Fruit fly (Drosophila melanogaster): ENCODE results near the gene Afti.

Afti gene

dm6 chr3R:14357405-14357804, 30.9 kb upstream of the Afti start (continued):
- TF ChIP-seq CG13296 (GFP tag; optimal IDR thresholded peaks at IDR 0.05), result peak; percentile 17
- TF ChIP-seq Taf1 (GFP tag; IDR thresholded peaks at IDR 0.05), result no peak
- no peak for TF ChIP-seq Dip2 (GFP tag; IDR thresholded peaks at IDR 0.05)
- TF ChIP-seq odd (GFP tag; optimal IDR thresholded peaks at IDR 0.05), result no peak
- no peak for TF ChIP-seq CG4282 (GFP tag; optimal IDR thresholded peaks at IDR 0.05)
- peak; percentile 44; the same call in 1 of the 2 replicates for TF ChIP-seq CG9215 (GFP tag; IDR thresholded peaks at IDR 0.05)
- no peak for TF ChIP-seq danr (GFP tag; IDR thresholded peaks at IDR 0.05)
- TF ChIP-seq Atf3 (GFP tag; optimal IDR thresholded peaks at IDR 0.05), result no peak
- no peak for TF ChIP-seq CG10654 (GFP tag; optimal IDR thresholded peaks at IDR 0.05)
- no peak for TF ChIP-seq CG9876 (GFP tag; optimal IDR thresholded peaks at IDR 0.05)
- no peak for TF ChIP-seq CG15601 (tag; optimal IDR thresholded peaks at IDR 0.05)
- TF ChIP-seq D19B (GFP tag; optimal IDR thresholded peaks at IDR 0.05), result no peak
- TF ChIP-seq jumu (GFP tag; optimal IDR thresholded peaks at IDR 0.05), result no peak
- peak; percentile 36 for TF ChIP-seq ind (GFP tag; optimal IDR thresholded peaks at IDR 0.05)
- TF ChIP-seq CG11247 (GFP tag; IDR thresholded peaks at IDR 0.05), result peak; percentile 51; the same call in 1 of the 2 replicates
- no peak for TF ChIP-seq bbx (GFP tag; IDR thresholded peaks at IDR 0.05; ENCODE audit: partially characterized antibody)
- no peak for TF ChIP-seq tio (GFP tag; optimal IDR thresholded peaks at IDR 0.05)
- peak; percentile 49 for TF ChIP-seq CG15269 (tag; optimal IDR thresholded peaks at IDR 0.05)
- TF ChIP-seq Atf-2 (GFP tag; optimal IDR thresholded peaks at IDR 0.05), result no peak
- no peak for TF ChIP-seq her (GFP tag; optimal IDR thresholded peaks at IDR 0.05)
- peak; percentile 51 for TF ChIP-seq slbo (GFP tag; IDR thresholded peaks at IDR 0.05)
- peak; percentile 26 for TF ChIP-seq CG17829 (tag; optimal IDR thresholded peaks at IDR 0.05)
- no peak for TF ChIP-seq Eip74EF (GFP tag; optimal IDR thresholded peaks at IDR 0.05)
- peak; percentile 11; the same call in 1 of the 2 replicates for TF ChIP-seq Atf6 (GFP tag; IDR thresholded peaks at IDR 0.05)
- TF ChIP-seq CG31441 (GFP tag; IDR thresholded peaks at IDR 0.05), result peak; percentile 40; the same call in 1 of the 2 replicates
- peak; percentile 44 for TF ChIP-seq D19A (tag; optimal IDR thresholded peaks at IDR 0.05)
- no peak for TF ChIP-seq CG17912 (GFP tag; optimal IDR thresholded peaks at IDR 0.05)
- no peak for TF ChIP-seq CG9609 (GFP tag; optimal IDR thresholded peaks at IDR 0.05)
- no peak for TF ChIP-seq Stat92E (GFP tag; optimal IDR thresholded peaks at IDR 0.05)
- TF ChIP-seq dmrt11E (tag; optimal IDR thresholded peaks at IDR 0.05), result peak; percentile 49
- peak; percentile 33 for TF ChIP-seq CG12391 (tag; optimal IDR thresholded peaks at IDR 0.05)
- no peak for TF ChIP-seq exex (tag; optimal IDR thresholded peaks at IDR 0.05)
- no peak for TF ChIP-seq CG11696 (GFP tag; IDR thresholded peaks at IDR 0.05)
- no peak for TF ChIP-seq luna (GFP tag; optimal IDR thresholded peaks at IDR 0.05)
- no peak for TF ChIP-seq Hey (tag; optimal IDR thresholded peaks at IDR 0.05)
- TF ChIP-seq Blimp-1 (GFP tag; optimal IDR thresholded peaks at IDR 0.05), result peak; percentile 45
- no peak for TF ChIP-seq fru (optimal IDR thresholded peaks at IDR 0.05)
- peak; percentile 50 for TF ChIP-seq Sox102F (GFP tag; optimal IDR thresholded peaks at IDR 0.05)
- no peak for TF ChIP-seq h (optimal IDR thresholded peaks at IDR 0.05)
- no peak for TF ChIP-seq trh (GFP tag; optimal IDR thresholded peaks at IDR 0.05)
- TF ChIP-seq croc (GFP tag; conservative IDR thresholded peaks at IDR 0.05), result peak; percentile 27; the same call in 1 of the 3 replicates
- no peak for TF ChIP-seq CG5180 (GFP tag; optimal IDR thresholded peaks at IDR 0.05)
- TF ChIP-seq peb (GFP tag; IDR thresholded peaks at IDR 0.05), result 0 out of 2 replicates have a peak, but pooled peaks have one; percentile 25
- no peak for TF ChIP-seq abd-A (tag; optimal IDR thresholded peaks at IDR 0.05)
- TF ChIP-seq CG16863 (GFP tag; optimal IDR thresholded peaks at IDR 0.05), result no peak
- TF ChIP-seq CG9437 (GFP tag; optimal IDR thresholded peaks at IDR 0.05), result no peak
- TF ChIP-seq CG11093 (GFP tag; IDR thresholded peaks at IDR 0.05), result no peak
- TF ChIP-seq disco-r (GFP tag; optimal IDR thresholded peaks at IDR 0.05), result no peak
- 0 out of 3 replicates have a peak, but pooled peaks have one; percentile 36 for TF ChIP-seq CG2889 (GFP tag; IDR thresholded peaks at IDR 0.05)
- TF ChIP-seq CG30020 (tag; optimal IDR thresholded peaks at IDR 0.05), result no peak
- TF ChIP-seq CG8478 (optimal IDR thresholded peaks at IDR 0.05), result no peak
- no peak for TF ChIP-seq CG2202 (tag; optimal IDR thresholded peaks at IDR 0.05)

All from whole organism, embryonic.